ENCODE assay signal across 7 worm cellular contexts in genomic region chrII:10416332-10416863, ce11.
TF ChIP-seq lines count a peak whose summit lies in the region.

Gene eif-2A, plus strand, starts transcription at chrII:10416800.

TF ChIP-seq in whole organism, L1 larva, 84 proteins besides CTCF, POLR2A, EP300 and RAD21 (continues in another document):
- TF ChIP-seq F16B12.6 (tag; optimal IDR thresholded peaks at IDR 0.05; lab: Kevin White, UChicago) (peak; percentile 75), zag-1 (tag; optimal IDR thresholded peaks at IDR 0.05; lab: Kevin White, UChicago) (no peak), pqm-1 (tag; optimal IDR thresholded peaks at IDR 0.05; lab: Kevin White, UChicago) (no peak), lin-35 (GFP tag; optimal IDR thresholded peaks at IDR 0.05; lab: Kevin White, UChicago) (peak; percentile 25 to 41), fkh-8 (tag; optimal IDR thresholded peaks at IDR 0.05; lab: Kevin White, UChicago) (no peak), mep-1 (tag; optimal IDR thresholded peaks at IDR 0.05; lab: Kevin White, UChicago) (peak; percentile 50), blmp-1 (tag; optimal IDR thresholded peaks at IDR 0.05; lab: Kevin White, UChicago) (peak; percentile 42), ceh-63 (GFP tag; optimal IDR thresholded peaks at IDR 0.05; lab: Kevin White, UChicago) (no peak), dpl-1 (GFP tag; optimal IDR thresholded peaks at IDR 0.05; lab: Kevin White, UChicago) (peak; percentile 23 to 61 (median 38)), hlh-4 (tag; optimal IDR thresholded peaks at IDR 0.05; lab: Kevin White, UChicago) (no peak), nhr-71 (tag; optimal IDR thresholded peaks at IDR 0.05; lab: Kevin White, UChicago) (peak; percentile 21), ama-1 (optimal IDR thresholded peaks at IDR 0.05; lab: Kevin White, UChicago) (no peak), grh-1 (GFP tag; IDR thresholded peaks at IDR 0.05; lab: Robert Waterston, UW) (no peak)

TF ChIP-seq in whole organism, L2 larva, 48 proteins besides CTCF, POLR2A, EP300 and RAD21:
- peak; percentile 16 for TF ChIP-seq lin-13 (GFP tag; optimal IDR thresholded peaks at IDR 0.05; lab: Kevin White, UChicago)
- peak; percentile 28 to 93 for TF ChIP-seq lsy-2 (tag; optimal IDR thresholded peaks at IDR 0.05; lab: Kevin White, UChicago)
- no peak for TF ChIP-seq egl-27 (tag; optimal IDR thresholded peaks at IDR 0.05; lab: Kevin White, UChicago)
- TF ChIP-seq C34F6.9 (tag; optimal IDR thresholded peaks at IDR 0.05; lab: Kevin White, UChicago), result peak; percentile 16
- TF ChIP-seq unc-55 (GFP tag; optimal IDR thresholded peaks at IDR 0.05; lab: Kevin White, UChicago), result peak; percentile 27
- no peak for TF ChIP-seq peb-1 (tag; optimal IDR thresholded peaks at IDR 0.05; lab: Kevin White, UChicago)
- TF ChIP-seq gmeb-1 (tag; optimal IDR thresholded peaks at IDR 0.05; lab: Kevin White, UChicago), result peak; percentile 20

TF ChIP-seq in whole organism, L3 larva, 47 proteins besides CTCF, POLR2A, EP300 and RAD21:
- no peak for TF ChIP-seq tbx-2 (tag; optimal IDR thresholded peaks at IDR 0.05; lab: Kevin White, UChicago)
- peak; percentile 27 for TF ChIP-seq lin-15B (tag; optimal IDR thresholded peaks at IDR 0.05; lab: Kevin White, UChicago)
- no peak for TF ChIP-seq zag-1 (tag; optimal IDR thresholded peaks at IDR 0.05; lab: Kevin White, UChicago)
- TF ChIP-seq pha-4 (tag; optimal IDR thresholded peaks at IDR 0.05; lab: Kevin White, UChicago), result peak; percentile 44
- TF ChIP-seq ceh-9 (tag; optimal IDR thresholded peaks at IDR 0.05; lab: Kevin White, UChicago), result no peak
- TF ChIP-seq nfya-1 (tag; optimal IDR thresholded peaks at IDR 0.05; lab: Kevin White, UChicago; ENCODE audit: insufficient read depth), result peak; percentile 51
- no peak for TF ChIP-seq lin-39 (tag; optimal IDR thresholded peaks at IDR 0.05; lab: Kevin White, UChicago)

TF ChIP-seq in whole organism, L4 larva, 104 proteins besides CTCF, POLR2A, EP300 and RAD21 (continues in another document):
- no peak for TF ChIP-seq sdz-12 (GFP tag; optimal IDR thresholded peaks at IDR 0.05; lab: Kevin White, UChicago)
- TF ChIP-seq D1046.2 (GFP tag; IDR thresholded peaks at IDR 0.05; lab: Robert Waterston, UW), result no peak
- TF ChIP-seq hif-1 (tag; optimal IDR thresholded peaks at IDR 0.05; lab: Kevin White, UChicago), result no peak
- TF ChIP-seq unc-130 (GFP tag; optimal IDR thresholded peaks at IDR 0.05; lab: Kevin White, UChicago), result peak; percentile 0
- peak in 1 of 2 experiments; percentile 12 for TF ChIP-seq unc-62 (GFP tag; optimal IDR thresholded peaks at IDR 0.05 in 1 of 2; lab: Kevin White, UChicago)
- TF ChIP-seq unc-62 (tag; optimal IDR thresholded peaks at IDR 0.05; lab: Kevin White, UChicago), result no peak
- no peak for TF ChIP-seq egl-27 (tag; optimal IDR thresholded peaks at IDR 0.05; lab: Kevin White, UChicago)
- TF ChIP-seq mdl-1 (tag; optimal IDR thresholded peaks at IDR 0.05; lab: Kevin White, UChicago), result no peak
- no peak for TF ChIP-seq lin-15B (tag; optimal IDR thresholded peaks at IDR 0.05; lab: Kevin White, UChicago)
- TF ChIP-seq nhr-111 (GFP tag; optimal IDR thresholded peaks at IDR 0.05; lab: Kevin White, UChicago), result no peak
- TF ChIP-seq daf-19 (GFP tag; conservative IDR thresholded peaks at IDR 0.05; lab: Robert Waterston, UW), result no peak
- TF ChIP-seq madf-9 (GFP tag; conservative IDR thresholded peaks at IDR 0.05; lab: Robert Waterston, UW), result no peak
- TF ChIP-seq ZK546.5 (tag; optimal IDR thresholded peaks at IDR 0.05; lab: Kevin White, UChicago), result no peak
- TF ChIP-seq Y5F2A.4 (GFP tag; optimal IDR thresholded peaks at IDR 0.05; lab: Kevin White, UChicago), result no peak
- no peak for TF ChIP-seq egl-43 (GFP tag; IDR thresholded peaks at IDR 0.05; lab: Robert Waterston, UW)
- no peak for TF ChIP-seq T26A8.4 (GFP tag; IDR thresholded peaks at IDR 0.05; lab: Robert Waterston, UW)
- TF ChIP-seq snpc-4 (tag; optimal IDR thresholded peaks at IDR 0.05; lab: Kevin White, UChicago), result no peak
- no peak for TF ChIP-seq unc-39 (tag; optimal IDR thresholded peaks at IDR 0.05; lab: Kevin White, UChicago)

TF ChIP-seq in whole organism, late embryonic, 69 proteins besides CTCF, POLR2A, EP300 and RAD21:
- TF ChIP-seq unc-42 (tag; optimal IDR thresholded peaks at IDR 0.05; lab: Kevin White, UChicago) (peak; percentile 41), npax-4 (tag; optimal IDR thresholded peaks at IDR 0.05; lab: Kevin White, UChicago) (no peak), unc-55 (GFP tag; optimal IDR thresholded peaks at IDR 0.05; lab: Kevin White, UChicago) (no peak), hlh-30 (tag; optimal IDR thresholded peaks at IDR 0.05; lab: Kevin White, UChicago; ENCODE audit: insufficient read depth) (peak; percentile 38)

TF ChIP-seq in whole organism, mixed stage, embryonic, 35 proteins besides CTCF, POLR2A, EP300 and RAD21:
- TF ChIP-seq bed-3 (GFP tag; optimal IDR thresholded peaks at IDR 0.05; lab: Kevin White, UChicago) (no peak), zip-8 (tag; optimal IDR thresholded peaks at IDR 0.05; lab: Kevin White, UChicago) (no peak), lsy-2 (tag; optimal IDR thresholded peaks at IDR 0.05; lab: Kevin White, UChicago) (peak; percentile 90), ces-1 (GFP tag; optimal IDR thresholded peaks at IDR 0.05; lab: Kevin White, UChicago) (peak; percentile 59), nhr-237 (tag; optimal IDR thresholded peaks at IDR 0.05; lab: Kevin White, UChicago) (no peak)

TF ChIP-seq in whole organism, young adult, 124 proteins besides CTCF, POLR2A, EP300 and RAD21:
- no peak for TF ChIP-seq chd-7 (tag; optimal IDR thresholded peaks at IDR 0.05; lab: Kevin White, UChicago)
- no peak for TF ChIP-seq cebp-1 (GFP tag; IDR thresholded peaks at IDR 0.05; lab: Robert Waterston, UW)
- TF ChIP-seq cebp-1 (tag; optimal IDR thresholded peaks at IDR 0.05; lab: Kevin White, UChicago), result peak; percentile 31
- TF ChIP-seq C17E4.6 (GFP tag; IDR thresholded peaks at IDR 0.05; lab: Robert Waterston, UW), result no peak
- peak; percentile 42; the same call in 1 of the 2 replicates for TF ChIP-seq D2030.7 (GFP tag; IDR thresholded peaks at IDR 0.05; lab: Robert Waterston, UW)
- TF ChIP-seq ztf-22 (GFP tag; optimal IDR thresholded peaks at IDR 0.05; lab: Kevin White, UChicago), result no peak
- TF ChIP-seq lin-26 (GFP tag; IDR thresholded peaks at IDR 0.05; lab: Robert Waterston, UW), result no peak
- TF ChIP-seq aptf-2 (GFP tag; conservative IDR thresholded peaks at IDR 0.05; lab: Robert Waterston, UW), result no peak
- TF ChIP-seq zim-3 (tag; optimal IDR thresholded peaks at IDR 0.05; lab: Kevin White, UChicago), result no peak
- peak; percentile 17 for TF ChIP-seq snpc-3.4 (tag; optimal IDR thresholded peaks at IDR 0.05; lab: Kevin White, UChicago)
- TF ChIP-seq hmg-20 (GFP tag; IDR thresholded peaks at IDR 0.05; lab: Robert Waterston, UW), result no peak
- no peak for TF ChIP-seq B0336.3 (GFP tag; IDR thresholded peaks at IDR 0.05; lab: Robert Waterston, UW)
- TF ChIP-seq let-607 (tag; optimal IDR thresholded peaks at IDR 0.05; lab: Kevin White, UChicago), result no peak
- TF ChIP-seq nhr-90 (tag; optimal IDR thresholded peaks at IDR 0.05; lab: Kevin White, UChicago), result no peak
- peak; percentile 61 for TF ChIP-seq lsl-1 (GFP tag; optimal IDR thresholded peaks at IDR 0.05; lab: Kevin White, UChicago)
- no peak for TF ChIP-seq cebp-2 (GFP tag; IDR thresholded peaks at IDR 0.05; lab: Robert Waterston, UW)
- no peak for TF ChIP-seq F23B12.7 (tag; optimal IDR thresholded peaks at IDR 0.05; lab: Kevin White, UChicago; ENCODE audit: insufficient read depth)
- peak; percentile 94 for TF ChIP-seq madf-6 (GFP tag; IDR thresholded peaks at IDR 0.05; lab: Robert Waterston, UW)
- TF ChIP-seq attf-5 (GFP tag; optimal IDR thresholded peaks at IDR 0.05; lab: Kevin White, UChicago), result peak; percentile 10
- TF ChIP-seq efl-1 (GFP tag; optimal IDR thresholded peaks at IDR 0.05; lab: Kevin White, UChicago), result peak; percentile 88
- no peak for TF ChIP-seq Y95B8A.8 (GFP tag; IDR thresholded peaks at IDR 0.05; lab: Robert Waterston, UW)
- no peak for TF ChIP-seq rcor-1 (GFP tag; IDR thresholded peaks at IDR 0.05; lab: Robert Waterston, UW)
- no peak for TF ChIP-seq B0019.2 (GFP tag; conservative IDR thresholded peaks at IDR 0.05; lab: Robert Waterston, UW)
- TF ChIP-seq ceh-91 (GFP tag; IDR thresholded peaks at IDR 0.05; lab: Robert Waterston, UW), result peak; percentile 76
- TF ChIP-seq K12H6.12 (tag; optimal IDR thresholded peaks at IDR 0.05; lab: Kevin White, UChicago), result no peak
- TF ChIP-seq dpl-1 (GFP tag; optimal IDR thresholded peaks at IDR 0.05; lab: Kevin White, UChicago), result peak; percentile 72
- no peak for TF ChIP-seq nhr-120 (GFP tag; IDR thresholded peaks at IDR 0.05; lab: Robert Waterston, UW)
- 0 out of 2 replicates have a peak, but pooled peaks have one; percentile 5 for TF ChIP-seq hmg-1.2 (GFP tag; IDR thresholded peaks at IDR 0.05; lab: Robert Waterston, UW)
- no peak for TF ChIP-seq hrde-1 (tag; optimal IDR thresholded peaks at IDR 0.05; lab: Kevin White, UChicago; ENCODE audit: borderline replicate concordance)
- no peak for TF ChIP-seq T26A5.8 (tag; optimal IDR thresholded peaks at IDR 0.05; lab: Kevin White, UChicago)
- TF ChIP-seq xnd-1 (tag; optimal IDR thresholded peaks at IDR 0.05; lab: Kevin White, UChicago), result peak; percentile 72
- TF ChIP-seq F33H1.4 (GFP tag; IDR thresholded peaks at IDR 0.05; lab: Robert Waterston, UW), result peak; percentile 58
- TF ChIP-seq sptf-2 (GFP tag; optimal IDR thresholded peaks at IDR 0.05; lab: Kevin White, UChicago), result no peak
- no peak for TF ChIP-seq ztf-18 (tag; optimal IDR thresholded peaks at IDR 0.05; lab: Kevin White, UChicago)
- no peak for TF ChIP-seq Y79H2A.3 (GFP tag; conservative IDR thresholded peaks at IDR 0.05; lab: Robert Waterston, UW)
- TF ChIP-seq F55B11.4 (tag; optimal IDR thresholded peaks at IDR 0.05; lab: Kevin White, UChicago; ENCODE audit: borderline replicate concordance, insufficient read depth), result no peak
- TF ChIP-seq tlf-1 (GFP tag; optimal IDR thresholded peaks at IDR 0.05; lab: Kevin White, UChicago), result no peak
- TF ChIP-seq nfya-2 (GFP tag; IDR thresholded peaks at IDR 0.05; lab: Robert Waterston, UW), result no peak
- peak; percentile 83 for TF ChIP-seq madf-8 (GFP tag; conservative IDR thresholded peaks at IDR 0.05; lab: Robert Waterston, UW)
